Fruit fly (Drosophila melanogaster) whole organism, wandering third instar larva: ENCODE results near the gene CAH8.

Source experiments
- Abd-B ChIP-seq: fragments of >200 bp; optimal IDR thresholded peaks from 2 replicates; lab custom pipeline; 2017; ENCODE audit warnings: missing biosample characterization, missing genetic modification characterization
- CG32264 ChIP-seq: fragments of 200-800 bp; sonication (Bioruptor generic); optimal IDR thresholded peaks from 2 replicates; lab custom pipeline; 2016; ENCODE audit warnings: missing biosample characterization, missing genetic modification characterization
- CG9705 ChIP-seq: fragments of 200-800 bp; sonication (Bioruptor generic); optimal IDR thresholded peaks from 2 replicates; lab custom pipeline; 2018; ENCODE audit warnings: missing biosample characterization, mild to moderate bottlenecking, missing genetic modification characterization
- CrebA ChIP-seq: fragments of 200-800 bp; sonication (Bioruptor generic); optimal IDR thresholded peaks from 2 replicates; lab custom pipeline; 2016; ENCODE audit warnings: missing biosample characterization, mild to moderate bottlenecking, missing genetic modification characterization, borderline replicate concordance
- Dfd ChIP-seq: fragments of >200 bp; optimal IDR thresholded peaks from 2 replicates; lab custom pipeline; 2017; ENCODE audit warnings: missing biosample characterization, missing genetic modification characterization
- Dif ChIP-seq: fragments of 200-275, 200-300 bp; sonication (Bioruptor generic); optimal IDR thresholded peaks from 2 replicates; lab custom pipeline; 2018; ENCODE audit warnings: missing biosample characterization, missing genetic modification characterization; ENCODE audit not compliant: partially characterized antibody
- GATAd ChIP-seq: sonication (Bioruptor generic); optimal IDR thresholded peaks from 2 replicates; lab custom pipeline; 2016; ENCODE audit warnings: missing biosample characterization, missing genetic modification characterization
- HLH106 ChIP-seq: fragments of 200-800 bp; optimal IDR thresholded peaks from 3 replicates; lab custom pipeline; 2019; ENCODE audit warnings: missing biosample characterization, mild to moderate bottlenecking, missing genetic modification characterization, moderate library complexity
- Hnf4 ChIP-seq: fragments of 200-800 bp; sonication (Bioruptor generic); optimal IDR thresholded peaks from 2 replicates; lab custom pipeline; 2016; ENCODE audit warnings: missing biosample characterization, mild to moderate bottlenecking, missing genetic modification characterization
- Hr78 ChIP-seq: fragments of >200 bp; optimal IDR thresholded peaks from 2 replicates; lab custom pipeline; 2017; ENCODE audit warnings: missing biosample characterization, missing genetic modification characterization
- Hr83 ChIP-seq: fragments of 200-300 bp; sonication (Bioruptor generic); optimal IDR thresholded peaks from 2 replicates; lab custom pipeline; 2016; ENCODE audit warnings: missing biosample characterization, mild to moderate bottlenecking, missing genetic modification characterization, moderate library complexity; ENCODE audit not compliant: poor library complexity, severe bottlenecking
- Jra ChIP-seq: sonication (Bioruptor generic); optimal IDR thresholded peaks from 2 replicates; lab custom pipeline; 2016; ENCODE audit warnings: missing biosample characterization, missing genetic modification characterization
- Mio ChIP-seq: sonication (Bioruptor generic); optimal IDR thresholded peaks from 2 replicates; lab custom pipeline; 2016; ENCODE audit warnings: missing biosample characterization, missing genetic modification characterization
- Myc ChIP-seq: fragments of >200 bp; optimal IDR thresholded peaks from 2 replicates; lab custom pipeline; 2017
- N ChIP-seq: fragments of >200 bp; optimal IDR thresholded peaks from 2 replicates; lab custom pipeline; 2018; ENCODE audit warnings: missing biosample characterization, missing external identifiers, missing genetic modification characterization
- OdsH ChIP-seq: fragments of 200-800 bp; sonication (Bioruptor generic); optimal IDR thresholded peaks from 2 replicates; lab custom pipeline; 2016; ENCODE audit warnings: missing biosample characterization, mild to moderate bottlenecking, missing genetic modification characterization
- Rel ChIP-seq, 2 experiments: fragments of 200-800 bp; sonication (Bioruptor generic) in 1 of 2; optimal IDR thresholded peaks; 2 replicates in 1 of 2; 3 replicates in 1 of 2; lab custom pipeline; 2016 to 2019; ENCODE audit warnings: mild to moderate bottlenecking in 2 of 2, missing biosample characterization in 2 of 2, missing genetic modification characterization in 2 of 2, moderate library complexity in 1 of 2
- Sp1 ChIP-seq: fragments of 200-800 bp; sonication (Bioruptor generic); optimal IDR thresholded peaks from 3 replicates; lab custom pipeline; 2019; ENCODE audit warnings: missing biosample characterization, mild to moderate bottlenecking, missing genetic modification characterization, moderate library complexity
- Vsx2 ChIP-seq: fragments of 200-300, 225-300 bp; sonication (Bioruptor generic); optimal IDR thresholded peaks from 2 replicates; lab custom pipeline; 2018; ENCODE audit warnings: missing biosample characterization, missing genetic modification characterization; ENCODE audit not compliant: partially characterized antibody
- br ChIP-seq: fragments of 200-800 bp; sonication (Bioruptor generic); optimal IDR thresholded peaks from 2 replicates; lab custom pipeline; 2016; ENCODE audit warnings: missing biosample characterization, missing genetic modification characterization
- brk ChIP-seq: fragments of 200-800 bp; sonication (Bioruptor generic); optimal IDR thresholded peaks from 2 replicates; lab custom pipeline; 2016; ENCODE audit warnings: missing biosample characterization, mild to moderate bottlenecking, missing genetic modification characterization
- dl ChIP-seq, 2 experiments: fragments of 175-275, 200-275 bp in 1 of 2; fragments of 200-275 bp in 1 of 2; sonication (Bioruptor generic); optimal IDR thresholded peaks; lab custom pipeline; 2018; ENCODE audit warnings: mild to moderate bottlenecking in 2 of 2, missing biosample characterization in 2 of 2, missing genetic modification characterization in 2 of 2, moderate library complexity in 2 of 2; ENCODE audit not compliant: partially characterized antibody in 2 of 2, insufficient read depth in 1 of 2
- dmrt93B ChIP-seq: fragments of 200-800 bp; sonication (Bioruptor generic); optimal IDR thresholded peaks from 2 replicates; lab custom pipeline; 2018; ENCODE audit warnings: missing biosample characterization, mild to moderate bottlenecking, missing genetic modification characterization
- dsf ChIP-seq: sonication (Bioruptor generic); optimal IDR thresholded peaks from 2 replicates; lab custom pipeline; 2016; ENCODE audit warnings: missing biosample characterization, missing genetic modification characterization, borderline replicate concordance
- ey ChIP-seq: fragments of 200-800 bp; sonication (Bioruptor generic); optimal IDR thresholded peaks from 2 replicates; lab custom pipeline; 2016; ENCODE audit warnings: missing biosample characterization, missing genetic modification characterization
- foxo ChIP-seq, 2 experiments: fragments of 200-800 bp; sonication (Bioruptor generic); optimal IDR thresholded peaks; 2 replicates in 1 of 2; 3 replicates in 1 of 2; lab custom pipeline; 2016 to 2017; ENCODE audit warnings: missing biosample characterization in 2 of 2, missing genetic modification characterization in 2 of 2
- fru ChIP-seq: fragments of 200-800 bp; sonication (Bioruptor generic); optimal IDR thresholded peaks from 3 replicates; lab custom pipeline; 2016; ENCODE audit warnings: missing biosample characterization, mild to moderate bottlenecking, missing genetic modification characterization
- h ChIP-seq: fragments of 200-800 bp; sonication (Bioruptor generic); optimal IDR thresholded peaks from 3 replicates; lab custom pipeline; 2016; ENCODE audit warnings: missing biosample characterization, mild to moderate bottlenecking, missing genetic modification characterization
- jim ChIP-seq: fragments of 175-275, 200-325 bp; sonication (Bioruptor generic); optimal IDR thresholded peaks from 2 replicates; lab custom pipeline; 2016; ENCODE audit warnings: missing biosample characterization, mild to moderate bottlenecking, missing genetic modification characterization
- lola ChIP-seq: fragments of >200 bp; optimal IDR thresholded peaks from 2 replicates; lab custom pipeline; 2017; ENCODE audit warnings: missing biosample characterization, missing genetic modification characterization
- pan ChIP-seq: fragments of >200 bp; optimal IDR thresholded peaks from 2 replicates; lab custom pipeline; 2017
- psq ChIP-seq: fragments of 200-800 bp; sonication (Bioruptor generic); optimal IDR thresholded peaks from 3 replicates; lab custom pipeline; 2017; ENCODE audit warnings: missing biosample characterization, mild to moderate bottlenecking, missing genetic modification characterization, moderate library complexity
- rgr ChIP-seq: fragments of 200-800 bp; sonication (Bioruptor generic); optimal IDR thresholded peaks from 3 replicates; lab custom pipeline; 2016; ENCODE audit warnings: missing biosample characterization, mild to moderate bottlenecking, missing genetic modification characterization
- sage ChIP-seq: fragments of 200-800 bp; sonication (Bioruptor generic); optimal IDR thresholded peaks from 2 replicates; lab custom pipeline; 2016; ENCODE audit warnings: missing biosample characterization, mild to moderate bottlenecking, missing genetic modification characterization
- sv ChIP-seq: fragments of 200-800 bp; sonication (Bioruptor generic); optimal IDR thresholded peaks from 3 replicates; lab custom pipeline; 2016; ENCODE audit warnings: missing biosample characterization, missing genetic modification characterization
- tai ChIP-seq: sonication (Bioruptor generic); optimal IDR thresholded peaks from 2 replicates; lab custom pipeline; 2016; ENCODE audit warnings: missing biosample characterization, missing genetic modification characterization
- usp ChIP-seq: fragments of >200 bp; optimal IDR thresholded peaks from 2 replicates; lab custom pipeline; 2017; ENCODE audit warnings: missing biosample characterization, missing genetic modification characterization
- woc ChIP-seq: sonication (Bioruptor generic); optimal IDR thresholded peaks from 2 replicates; lab custom pipeline; 2016; ENCODE audit warnings: missing biosample characterization, mild to moderate bottlenecking, missing genetic modification characterization

Gene CAH8

DNA sequence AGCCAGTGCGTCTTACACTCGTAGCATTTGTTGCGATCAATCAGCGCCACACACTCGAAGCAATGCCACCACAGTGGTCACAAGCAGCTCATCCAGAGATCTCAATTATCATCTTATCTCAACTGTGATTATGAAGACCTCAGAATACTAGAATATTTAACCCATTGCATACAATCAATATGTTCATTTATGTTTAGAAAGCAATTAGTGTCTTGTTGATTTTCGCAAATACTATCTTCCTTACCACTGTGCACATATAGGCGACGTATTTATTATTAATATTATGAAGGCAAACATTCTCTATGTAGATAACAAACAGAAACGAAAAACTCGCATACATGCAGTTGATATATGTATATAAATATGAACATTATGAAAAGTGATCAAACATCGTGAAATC, 30.7 kb downstream of the CAH8 start:
- TF ChIP-seq psq (GFP tag; lab: Kevin White, UChicago) (peak; percentile 72), GATAd (GFP tag; lab: Kevin White, UChicago) (no peak), dsf (GFP tag; lab: Kevin White, UChicago) (no peak), jim (GFP tag; lab: Kevin White, UChicago) (no peak), CG32264 (GFP tag; lab: Kevin White, UChicago) (peak; percentile 23), CrebA (no peak), fru (peak; percentile 80), Rel (GFP tag; optimal IDR thresholded peaks at IDR 0.05; lab: Kevin White, UChicago) (peak; percentile 46), Rel (tag; optimal IDR thresholded peaks at IDR 0.05; lab: Kevin White, UChicago) (peak; percentile 24), woc (GFP tag; lab: Kevin White, UChicago) (peak; percentile 27), HLH106 (tag; lab: Kevin White, UChicago) (peak; percentile 61), dmrt93B (GFP tag; lab: Kevin White, UChicago) (peak; percentile 15), Mio (GFP tag; lab: Kevin White, UChicago) (peak; percentile 63), CG9705 (GFP tag; lab: Kevin White, UChicago) (no peak), Abd-B (GFP tag; lab: Kevin White, UChicago) (no peak), tai (GFP tag; lab: Kevin White, UChicago) (no peak), h (peak; percentile 92), lola (GFP tag; lab: Kevin White, UChicago) (no peak), rgr (GFP tag; lab: Kevin White, UChicago) (peak; percentile 94), sage (GFP tag; lab: Kevin White, UChicago) (peak; percentile 60), pan (lab: Kevin White, UChicago) (no peak), Hr83 (GFP tag; lab: Kevin White, UChicago) (no peak), Sp1 (GFP tag; lab: Kevin White, UChicago) (peak; percentile 50), Jra (GFP tag; lab: Kevin White, UChicago) (peak; percentile 68), Hnf4 (GFP tag; lab: Kevin White, UChicago) (peak; percentile 77), Hr78 (GFP tag; lab: Kevin White, UChicago) (no peak), ey (GFP tag; lab: Kevin White, UChicago) (peak; percentile 89), OdsH (GFP tag; lab: Kevin White, UChicago) (peak; percentile 92), br (peak; percentile 79), Dfd (GFP tag; lab: Kevin White, UChicago) (no peak), Myc (lab: Kevin White, UChicago) (no peak), N (GFP tag; lab: Kevin White, UChicago) (no peak), Dif (GFP tag; lab: Kevin White, UChicago) (no peak), brk (peak; percentile 85), usp (GFP tag; lab: Kevin White, UChicago) (no peak), dl (GFP tag; optimal IDR thresholded peaks at IDR 0.05; lab: Kevin White, UChicago; ENCODE audit: insufficient read depth in 1 of 2, partially characterized antibody in 2 of 2) (no peak), foxo (GFP tag; optimal IDR thresholded peaks at IDR 0.05; lab: Kevin White, UChicago) (peak in 1 of 2 experiments; percentile 85), Vsx2 (no peak), sv (GFP tag; lab: Kevin White, UChicago) (peak; percentile 47)

DNA sequence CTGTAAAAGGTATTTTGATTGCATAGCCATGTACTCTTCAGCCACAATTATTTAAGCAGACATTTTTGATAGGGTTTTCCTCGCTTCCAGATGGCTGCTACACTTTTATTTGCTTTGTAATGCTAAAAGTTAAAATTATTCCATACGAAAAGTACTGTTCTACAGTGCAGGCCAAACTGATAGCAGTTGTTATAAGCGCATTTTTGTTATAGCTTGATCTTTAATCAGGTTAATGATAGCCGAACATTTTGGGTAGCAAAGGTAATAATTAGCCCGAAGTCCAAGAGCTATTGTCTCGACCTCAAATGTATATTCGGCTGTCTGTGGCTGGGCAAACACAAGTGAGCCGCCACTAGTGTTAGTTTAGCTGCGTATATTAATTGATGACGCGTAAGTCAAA, 31.6 kb downstream of the CAH8 start:
- TF ChIP-seq Hr83 (GFP tag; lab: Kevin White, UChicago) (no peak), foxo (GFP tag; optimal IDR thresholded peaks at IDR 0.05; lab: Kevin White, UChicago) (peak in 1 of 2 experiments; percentile 14), usp (GFP tag; lab: Kevin White, UChicago) (no peak), lola (GFP tag; lab: Kevin White, UChicago) (no peak), Hnf4 (GFP tag; lab: Kevin White, UChicago) (peak; percentile 14), dsf (GFP tag; lab: Kevin White, UChicago) (no peak), Hr78 (GFP tag; lab: Kevin White, UChicago) (no peak), dmrt93B (GFP tag; lab: Kevin White, UChicago) (no peak), brk (no peak), psq (GFP tag; lab: Kevin White, UChicago) (peak; percentile 2), ey (GFP tag; lab: Kevin White, UChicago) (no peak), Vsx2 (no peak), Rel (GFP tag; optimal IDR thresholded peaks at IDR 0.05; lab: Kevin White, UChicago) (no peak), Rel (tag; optimal IDR thresholded peaks at IDR 0.05; lab: Kevin White, UChicago) (no peak), h (peak; percentile 18), CrebA (no peak), rgr (GFP tag; lab: Kevin White, UChicago) (no peak), Mio (GFP tag; lab: Kevin White, UChicago) (no peak), Jra (GFP tag; lab: Kevin White, UChicago) (no peak), jim (GFP tag; lab: Kevin White, UChicago) (no peak), Abd-B (GFP tag; lab: Kevin White, UChicago) (no peak), tai (GFP tag; lab: Kevin White, UChicago) (no peak), sage (GFP tag; lab: Kevin White, UChicago) (no peak), N (GFP tag; lab: Kevin White, UChicago) (no peak), Sp1 (GFP tag; lab: Kevin White, UChicago) (no peak), Myc (lab: Kevin White, UChicago) (no peak)
